Fruit fly (Drosophila melanogaster): ENCODE results near the gene bbx.

DNA sequence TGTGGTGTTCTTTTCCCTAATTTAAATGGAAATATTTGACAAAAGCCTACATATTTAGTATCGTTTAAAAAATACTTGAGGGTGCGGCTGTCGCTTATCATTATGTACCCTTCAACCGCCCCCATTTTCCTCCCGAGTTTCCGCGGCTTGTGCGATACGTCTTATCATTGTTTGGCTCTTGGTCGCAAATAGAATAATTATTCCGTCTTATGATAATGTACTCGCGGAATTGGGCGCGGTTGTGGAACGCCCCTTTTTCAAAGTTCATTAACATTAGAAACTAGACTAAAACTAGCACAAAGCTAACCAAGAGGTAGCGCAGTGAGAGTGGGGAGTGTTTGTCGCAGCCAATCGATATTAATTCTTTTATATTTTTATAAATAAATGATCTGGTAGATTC lies 2.6 kb downstream of the bbx start:
- TF ChIP-seq CG11723 (GFP tag; optimal IDR thresholded peaks at IDR 0.05) (no peak), sima (GFP tag; optimal IDR thresholded peaks at IDR 0.05) (no peak), CG14667 (GFP tag; IDR thresholded peaks at IDR 0.05) (no peak), sna (GFP tag; IDR thresholded peaks at IDR 0.05; ENCODE audit: partially characterized antibody) (no peak), sisA (GFP tag; IDR thresholded peaks at IDR 0.05) (no peak), Nf-YC (tag; optimal IDR thresholded peaks at IDR 0.05) (no peak), gfzf (GFP tag; optimal IDR thresholded peaks at IDR 0.05) (no peak), CG14441 (GFP tag; IDR thresholded peaks at IDR 0.05) (no peak), Gsc (GFP tag; IDR thresholded peaks at IDR 0.05) (no peak), CG34376 (GFP tag; optimal IDR thresholded peaks at IDR 0.05) (peak; percentile 41), tx (GFP tag; optimal IDR thresholded peaks at IDR 0.05) (no peak), sens (GFP tag) (no peak), Spps (tag; optimal IDR thresholded peaks at IDR 0.05) (no peak), Stat92E (GFP tag; optimal IDR thresholded peaks at IDR 0.05) (no peak)

Data from whole organism, embryonic.